Fruit fly (Drosophila melanogaster): ENCODE results near the gene Cen.
A peak's percentile ranks its signal among the peaks of the same experiment; 100 is the strongest.

The Cen gene

dm6 chr2L:20721456-20721855 lies 39.8 kb upstream of the Cen start:
- TF ChIP-seq Xrp1 (GFP tag; IDR thresholded peaks at IDR 0.05) (peak; percentile 60), gcm (GFP tag; optimal IDR thresholded peaks at IDR 0.05) (no peak), az2 (GFP tag; optimal IDR thresholded peaks at IDR 0.05) (peak; percentile 16), CG9727 (GFP tag; optimal IDR thresholded peaks at IDR 0.05) (peak; percentile 17), Lpt (GFP tag; optimal IDR thresholded peaks at IDR 0.05) (no peak), Ets65A (GFP tag) (peak; percentile 34), CG30431 (GFP tag; optimal IDR thresholded peaks at IDR 0.05) (peak; percentile 13), CG42726 (GFP tag; IDR thresholded peaks at IDR 0.05; ENCODE audit: partially characterized antibody) (no peak), dmrt11E (tag; optimal IDR thresholded peaks at IDR 0.05) (peak; percentile 49), ash1 (GFP tag; optimal IDR thresholded peaks at IDR 0.05) (no peak), CG8388 (GFP tag; optimal IDR thresholded peaks at IDR 0.05) (peak; percentile 32), Drgx (GFP tag; IDR thresholded peaks at IDR 0.05) (peak; percentile 89), chif (GFP tag; optimal IDR thresholded peaks at IDR 0.05) (peak; percentile 17 to 21), Xbp1 (GFP tag; optimal IDR thresholded peaks at IDR 0.05) (peak; percentile 15), sug (tag; optimal IDR thresholded peaks at IDR 0.05) (no peak), sc (optimal IDR thresholded peaks at IDR 0.05) (no peak), sc (GFP tag; optimal IDR thresholded peaks at IDR 0.05) (no peak), CG4424 (GFP tag; optimal IDR thresholded peaks at IDR 0.05) (peak; percentile 11), CHES-1-like (GFP tag; optimal IDR thresholded peaks at IDR 0.05) (no peak), CG15514 (GFP tag; optimal IDR thresholded peaks at IDR 0.05) (no peak), p53 (GFP tag; optimal IDR thresholded peaks at IDR 0.05) (no peak), nmo (GFP tag; optimal IDR thresholded peaks at IDR 0.05) (peak; percentile 8), Tbp (GFP tag; optimal IDR thresholded peaks at IDR 0.05) (no peak), fd96Cb (tag; optimal IDR thresholded peaks at IDR 0.05) (peak; percentile 22), sens (GFP tag) (peak; percentile 39), CG8765 (GFP tag; IDR thresholded peaks at IDR 0.05) (0 out of 2 replicates have a peak, but pooled peaks have one; percentile 32), gem (tag; optimal IDR thresholded peaks at IDR 0.05) (no peak), CG1603 (tag; optimal IDR thresholded peaks at IDR 0.05) (peak; percentile 54), crc (GFP tag; optimal IDR thresholded peaks at IDR 0.05) (no peak), sisA (GFP tag; IDR thresholded peaks at IDR 0.05) (peak; percentile 33; the same call in 1 of the 2 replicates), zen (tag; optimal IDR thresholded peaks at IDR 0.05) (peak; percentile 42), vvl (GFP tag; IDR thresholded peaks at IDR 0.05) (0 out of 2 replicates have a peak, but pooled peaks have one; percentile 44), Blimp-1 (GFP tag; optimal IDR thresholded peaks at IDR 0.05) (peak; percentile 39), pnt (GFP tag; optimal IDR thresholded peaks at IDR 0.05) (peak; percentile 20), CG32772 (GFP tag; IDR thresholded peaks at IDR 0.05) (0 out of 2 replicates have a peak, but pooled peaks have one; percentile 52), Bteb2 (GFP tag; optimal IDR thresholded peaks at IDR 0.05) (no peak), CG8478 (optimal IDR thresholded peaks at IDR 0.05) (no peak), otp (GFP tag; IDR thresholded peaks at IDR 0.05) (peak; percentile 48; the same call in 1 of the 3 replicates), Hr39 (optimal IDR thresholded peaks at IDR 0.05) (no peak), CG3163 (GFP tag; optimal IDR thresholded peaks at IDR 0.05) (no peak), wdn (GFP tag; IDR thresholded peaks at IDR 0.05) (no peak), HmgD (GFP tag; optimal IDR thresholded peaks at IDR 0.05) (no peak), bab2 (GFP tag; optimal IDR thresholded peaks at IDR 0.05) (no peak), CG17328 (GFP tag; IDR thresholded peaks at IDR 0.05) (peak; percentile 12; the same call in 1 of the 2 replicates), gt (GFP tag; IDR thresholded peaks at IDR 0.05) (no peak), tin (GFP tag; optimal IDR thresholded peaks at IDR 0.05) (no peak), CG4820 (GFP tag; optimal IDR thresholded peaks at IDR 0.05) (peak; percentile 23), CG10979 (tag; optimal IDR thresholded peaks at IDR 0.05) (peak; percentile 40), CG9609 (GFP tag; optimal IDR thresholded peaks at IDR 0.05) (peak; percentile 2), CG14667 (GFP tag; IDR thresholded peaks at IDR 0.05) (0 out of 2 replicates have a peak, but pooled peaks have one; percentile 11), prd (optimal IDR thresholded peaks at IDR 0.05) (no peak), prd (GFP tag; IDR thresholded peaks at IDR 0.05) (peak; percentile 59; the same call in 2 of the 3 replicates), CG17359 (tag; optimal IDR thresholded peaks at IDR 0.05) (no peak)

All from whole organism, embryonic.